Fruit fly (Drosophila melanogaster) whole organism, embryonic: ENCODE measurements around the gene mAcon1.

Experiments used
- Abd-B ChIP-seq: fragments of 200-800 bp; sonication (Bioruptor generic); optimal IDR thresholded peaks from 2 replicates; lab custom pipeline; 2018; ENCODE audit warnings: missing biosample characterization, mild to moderate bottlenecking, missing genetic modification characterization, moderate library complexity
- Adf1 ChIP-seq: fragments of 200-800 bp; sonication (Bioruptor generic); IDR thresholded peaks from 2 replicates; pipeline ENCODE4 v1.3.6; 2022; ENCODE audit warnings: missing biosample characterization, missing genetic modification characterization
- BEAF-32 ChIP-seq: fragments of 200-800 bp; sonication (Bioruptor generic); optimal IDR thresholded peaks from 3 replicates; lab custom pipeline; 2017; ENCODE audit warnings: missing biosample characterization, missing genetic modification characterization, mild to moderate bottlenecking, moderate library complexity, missing genetic modification reagents
- CG10209 ChIP-seq: fragments of 200-800 bp; sonication (Bioruptor generic); optimal IDR thresholded peaks from 3 replicates; lab custom pipeline; 2017; ENCODE audit warnings: missing biosample characterization, mild to moderate bottlenecking, missing genetic modification characterization, missing genetic modification reagents
- CG12659 ChIP-seq: fragments of 200-800 bp; sonication (Bioruptor generic); optimal IDR thresholded peaks from 3 replicates; lab custom pipeline; 2017; ENCODE audit warnings: mild to moderate bottlenecking, missing biosample characterization, missing genetic modification reagents, missing genetic modification characterization
- CG17612 ChIP-seq: fragments of 200-800 bp; sonication (Bioruptor generic); IDR thresholded peaks from 2 replicates; pipeline ENCODE4 v1.3.6; 2022; ENCODE audit warnings: missing biosample characterization, missing genetic modification characterization
- CG30020 ChIP-seq: fragments of 200-800 bp; optimal IDR thresholded peaks from 2 replicates; lab custom pipeline; 2019; ENCODE audit warnings: missing biosample characterization, mild to moderate bottlenecking, missing genetic modification characterization, moderate library complexity
- CG32532 ChIP-seq: fragments of 200-800 bp; sonication (Bioruptor generic); IDR thresholded peaks from 2 replicates; pipeline ENCODE4 v1.3.6; 2022; ENCODE audit warnings: missing biosample characterization, missing genetic modification characterization
- CG32767 ChIP-seq: fragments of 200-800 bp; sonication (Bioruptor generic); IDR thresholded peaks from 2 replicates; pipeline ENCODE4 v1.3.6; 2022; ENCODE audit warnings: missing biosample characterization, missing genetic modification characterization
- CG3838 ChIP-seq: fragments of 200-800 bp; sonication (Bioruptor generic); optimal IDR thresholded peaks from 3 replicates; lab custom pipeline; 2016; ENCODE audit warnings: missing biosample characterization, missing genetic modification characterization
- CG42726 ChIP-seq: fragments of 200-800 bp; sonication (Bioruptor generic); IDR thresholded peaks from 2 replicates; pipeline ENCODE4 v1.3.6; 2022; ENCODE audit warnings: missing biosample characterization, missing genetic modification characterization; ENCODE audit not compliant: partially characterized antibody
- CG4282 ChIP-seq: fragments of 200-800 bp; sonication (Bioruptor generic); optimal IDR thresholded peaks from 2 replicates; lab custom pipeline; 2016; ENCODE audit warnings: missing biosample characterization, missing genetic modification characterization
- CG4424 ChIP-seq: fragments of 200-800 bp; sonication (Bioruptor generic); optimal IDR thresholded peaks from 3 replicates; lab custom pipeline; 2016; ENCODE audit warnings: missing biosample characterization, missing genetic modification characterization
- CG6813 ChIP-seq: fragments of 200-800 bp; sonication (Bioruptor generic); optimal IDR thresholded peaks from 2 replicates; lab custom pipeline; 2017; ENCODE audit warnings: missing biosample characterization, missing genetic modification characterization, mild to moderate bottlenecking, moderate library complexity, missing genetic modification reagents
- CG7786 ChIP-seq: fragments of 200-800 bp; sonication (Bioruptor generic); optimal IDR thresholded peaks from 2 replicates; lab custom pipeline; 2016; ENCODE audit warnings: missing biosample characterization, missing genetic modification characterization
- CG9215 ChIP-seq: fragments of 200-800 bp; sonication (Bioruptor generic); IDR thresholded peaks from 2 replicates; pipeline ENCODE4 v1.3.6; 2022; ENCODE audit warnings: missing biosample characterization, missing genetic modification characterization
- CG9437 ChIP-seq: fragments of 200-800 bp; sonication (Bioruptor generic); optimal IDR thresholded peaks from 2 replicates; lab custom pipeline; 2018; ENCODE audit warnings: missing biosample characterization, mild to moderate bottlenecking, missing genetic modification characterization
- CG9817 ChIP-seq: fragments of 200-800 bp; sonication (Bioruptor generic); optimal IDR thresholded peaks from 2 replicates; lab custom pipeline; 2018; ENCODE audit warnings: missing biosample characterization, mild to moderate bottlenecking, missing genetic modification characterization, moderate library complexity
- CG9932 ChIP-seq: fragments of 200-800 bp; sonication (Bioruptor generic); IDR thresholded peaks from 2 replicates; pipeline ENCODE4 v1.3.6; 2022; ENCODE audit warnings: missing biosample characterization, missing genetic modification characterization
- CHES-1-like ChIP-seq: fragments of 200-800 bp; sonication (Bioruptor generic); optimal IDR thresholded peaks from 2 replicates; lab custom pipeline; 2016; ENCODE audit warnings: missing biosample characterization, missing genetic modification characterization
- Ets65A ChIP-seq: fragments of 200-800 bp; sonication (Bioruptor generic); peaks from one replicate; lab custom pipeline; 2016; ENCODE audit warnings: missing biosample characterization, missing genetic modification characterization
- Lhr ChIP-seq: fragments of 200-800 bp; sonication (Bioruptor generic); optimal IDR thresholded peaks from 3 replicates; lab custom pipeline; 2017; ENCODE audit warnings: mild to moderate bottlenecking, missing biosample characterization, missing genetic modification reagents, missing genetic modification characterization
- Med ChIP-seq: fragments of 200-800 bp; sonication (Bioruptor generic); peaks from one replicate; lab custom pipeline; 2016; ENCODE audit warnings: missing biosample characterization, missing genetic modification characterization, mild to moderate bottlenecking, inconsistent platforms, moderate library complexity
- NfI ChIP-seq: fragments of 200-800 bp; sonication (Bioruptor generic); optimal IDR thresholded peaks from 3 replicates; lab custom pipeline; 2018; ENCODE audit warnings: missing biosample characterization, mild to moderate bottlenecking, missing genetic modification characterization, moderate library complexity
- Opbp ChIP-seq: fragments of 200-800 bp; sonication (Bioruptor generic); IDR thresholded peaks from 3 replicates; pipeline ENCODE4 v1.3.6; 2022; ENCODE audit warnings: missing biosample characterization, missing genetic modification characterization; ENCODE audit not compliant: partially characterized antibody
- Tbp ChIP-seq: fragments of >200 bp; optimal IDR thresholded peaks from 2 replicates; lab custom pipeline; 2018; ENCODE audit warnings: missing biosample characterization, missing genetic modification characterization
- Xbp1 ChIP-seq: fragments of 200-800 bp; sonication (Bioruptor generic); optimal IDR thresholded peaks from 3 replicates; lab custom pipeline; 2016; ENCODE audit warnings: missing biosample characterization, mild to moderate bottlenecking, missing genetic modification characterization
- YL-1 ChIP-seq: fragments of 200-800 bp; sonication (Bioruptor generic); optimal IDR thresholded peaks from 3 replicates; lab custom pipeline; 2017; ENCODE audit warnings: missing biosample characterization, mild to moderate bottlenecking, missing genetic modification characterization
- al ChIP-seq: fragments of 200-800 bp; sonication (Bioruptor generic); IDR thresholded peaks from 2 replicates; pipeline ENCODE4 v1.3.6; 2022; ENCODE audit warnings: missing biosample characterization, missing genetic modification characterization
- ato ChIP-seq: fragments of 200-800 bp; sonication (Bioruptor generic); IDR thresholded peaks from 2 replicates; pipeline ENCODE4 v1.3.6; 2022; ENCODE audit warnings: missing biosample characterization, missing genetic modification characterization; ENCODE audit not compliant: partially characterized antibody
- bbx ChIP-seq: fragments of 200-800 bp; sonication (Bioruptor generic); IDR thresholded peaks from 2 replicates; pipeline ENCODE4 v1.3.6; 2022; ENCODE audit warnings: missing biosample characterization, missing genetic modification characterization; ENCODE audit not compliant: partially characterized antibody
- chn ChIP-seq: fragments of 200-800 bp; sonication (Bioruptor generic); optimal IDR thresholded peaks from 2 replicates; lab custom pipeline; 2016; ENCODE audit warnings: missing biosample characterization, missing genetic modification characterization
- crp ChIP-seq, 2 experiments: fragments of 200-800 bp; sonication (Bioruptor generic); optimal IDR thresholded peaks; 2 replicates in 1 of 2; 3 replicates in 1 of 2; lab custom pipeline; 2017; ENCODE audit warnings: missing biosample characterization in 2 of 2, missing genetic modification characterization in 2 of 2, mild to moderate bottlenecking in 1 of 2, moderate library complexity in 1 of 2
- danr ChIP-seq: fragments of 200-800 bp; sonication (Bioruptor generic); IDR thresholded peaks from 2 replicates; pipeline ENCODE4 v1.3.6; 2022; ENCODE audit warnings: missing biosample characterization, missing genetic modification characterization
- dm ChIP-seq: fragments of 200-800 bp; sonication (Bioruptor generic); optimal IDR thresholded peaks from 3 replicates; lab custom pipeline; 2016; ENCODE audit warnings: missing biosample characterization, missing genetic modification characterization
- grn ChIP-seq: fragments of 200-800 bp; sonication (Bioruptor generic); optimal IDR thresholded peaks from 3 replicates; lab custom pipeline; 2017; ENCODE audit warnings: missing biosample characterization, missing genetic modification characterization
- inv ChIP-seq: fragments of 200-800 bp; sonication (Bioruptor generic); IDR thresholded peaks from 2 replicates; pipeline ENCODE4 v1.3.6; 2022; ENCODE audit warnings: missing biosample characterization, missing genetic modification characterization; ENCODE audit not compliant: partially characterized antibody
- klu ChIP-seq: fragments of 200-800 bp; sonication (Bioruptor generic); IDR thresholded peaks from 2 replicates; pipeline ENCODE4 v1.3.6; 2022; ENCODE audit warnings: missing biosample characterization, missing genetic modification characterization
- knrl ChIP-seq: fragments of 200-800 bp; sonication (Bioruptor generic); IDR thresholded peaks from 3 replicates; pipeline ENCODE4 v1.3.6; 2022; ENCODE audit warnings: missing biosample characterization, missing genetic modification characterization; ENCODE audit not compliant: partially characterized antibody
- lilli ChIP-seq: fragments of 200-800 bp; sonication (Bioruptor generic); optimal IDR thresholded peaks from 3 replicates; lab custom pipeline; 2016; ENCODE audit warnings: missing biosample characterization, missing genetic modification characterization
- mam ChIP-seq: fragments of 200-800 bp; sonication (Bioruptor generic); optimal IDR thresholded peaks from 3 replicates; lab custom pipeline; 2016; ENCODE audit warnings: missing biosample characterization, missing genetic modification characterization
- mld ChIP-seq: fragments of 200-800 bp; sonication (Bioruptor generic); IDR thresholded peaks from 3 replicates; pipeline ENCODE4 v1.3.6; 2022; ENCODE audit warnings: missing biosample characterization, missing genetic modification characterization; ENCODE audit not compliant: partially characterized antibody
- nau ChIP-seq: fragments of 200-800 bp; sonication (Bioruptor generic); optimal IDR thresholded peaks from 3 replicates; lab custom pipeline; 2017; ENCODE audit warnings: missing biosample characterization, mild to moderate bottlenecking, missing genetic modification characterization, missing genetic modification reagents
- nom ChIP-seq: fragments of 200-800 bp; sonication (Bioruptor generic); optimal IDR thresholded peaks from 2 replicates; lab custom pipeline; 2017; ENCODE audit warnings: missing biosample characterization, missing genetic modification characterization, mild to moderate bottlenecking, moderate library complexity, missing genetic modification reagents
- onecut ChIP-seq: fragments of 200-800 bp; sonication (Bioruptor generic); IDR thresholded peaks from 2 replicates; pipeline ENCODE4 v1.3.6; 2022; ENCODE audit warnings: missing biosample characterization, missing genetic modification characterization
- pan ChIP-seq, 4 experiments: fragments of >200 bp in 3 of 4; fragments of 200-800 bp in 1 of 4; sonication (Bioruptor generic) in 1 of 4; optimal IDR thresholded peaks in 3 of 4; IDR thresholded peaks in 1 of 4; 2 replicates each; pipeline versions ENCODE4 v1.3.6 to Lab custom; 2017 to 2022; ENCODE audit warnings: missing biosample characterization in 2 of 4, missing genetic modification characterization in 2 of 4, mixed read lengths in 1 of 4
- sug ChIP-seq: fragments of 200-800 bp; optimal IDR thresholded peaks from 2 replicates; lab custom pipeline; 2019; ENCODE audit warnings: missing biosample characterization, mild to moderate bottlenecking, missing genetic modification characterization, moderate library complexity

mAcon1 gene

DNA sequence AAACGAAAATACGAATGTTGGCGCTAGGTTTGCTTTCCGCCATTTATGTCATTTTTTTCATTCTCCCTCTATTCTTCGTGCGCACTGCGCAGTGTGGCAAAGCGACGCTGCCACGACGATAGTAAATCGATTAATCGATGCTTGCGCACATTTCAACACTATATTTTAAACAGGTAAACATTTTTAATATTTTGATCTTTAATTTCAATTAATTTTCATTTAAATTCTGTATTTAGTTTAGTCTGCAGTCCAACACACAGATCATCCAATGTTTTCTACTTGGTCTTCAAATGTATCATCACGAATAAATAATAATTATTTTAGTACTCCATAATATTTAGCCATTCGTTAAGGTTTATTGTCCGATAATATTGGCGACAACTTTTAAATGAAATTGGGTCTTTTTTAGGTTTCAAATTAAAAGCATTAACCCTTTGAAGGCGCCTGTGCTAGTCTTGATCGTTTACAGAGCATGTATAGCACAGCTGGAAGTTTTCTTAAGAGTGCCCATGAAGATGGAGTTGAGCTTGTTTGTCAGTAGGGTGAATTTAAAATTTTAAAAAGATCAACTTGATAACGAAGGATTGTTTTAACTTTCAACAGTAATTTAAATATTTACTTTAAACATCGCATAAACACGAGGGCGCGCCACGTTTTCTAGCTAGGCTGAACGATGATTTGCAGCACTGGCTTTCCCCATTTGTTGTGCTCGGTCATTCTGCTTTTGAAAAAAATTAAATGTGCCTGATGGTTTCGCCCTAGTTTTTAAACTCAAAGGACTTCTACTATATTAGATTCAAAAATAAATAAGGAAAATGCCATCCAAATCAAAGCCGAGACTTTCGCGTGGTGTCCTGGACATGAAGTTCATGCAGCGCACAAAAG is 12.0 kb upstream of the mAcon1 start, which contains the start of the genes Mpp6 and E2f2 (continued):
- TF ChIP-seq al (GFP tag; lab: Robert Waterston, UW) (peak; percentile 29; the same call in 1 of the 2 replicates), klu (GFP tag; lab: Robert Waterston, UW) (no peak), knrl (GFP tag; lab: Robert Waterston, UW) (peak; percentile 84), CG32767 (no peak), crp (GFP tag; optimal IDR thresholded peaks at IDR 0.05; lab: Kevin White, UChicago) (peak in 1 of 2 experiments; percentile 24), CG30020 (tag; lab: Kevin White, UChicago) (peak; percentile 29), mam (GFP tag; lab: Kevin White, UChicago) (peak; percentile 58), Opbp (GFP tag; lab: Robert Waterston, UW) (peak; percentile 91), CG12659 (GFP tag; lab: Kevin White, UChicago) (peak; percentile 64), CG9437 (peak; percentile 27), pan (optimal IDR thresholded peaks at IDR 0.05; lab: Kevin White, UChicago) (no peak), pan (GFP tag; optimal IDR thresholded peaks at IDR 0.05 in 1 of 2, IDR thresholded peaks at IDR 0.05 in 1 of 2) (peak in 1 of 2 experiments; percentile 48), chn (GFP tag; lab: Kevin White, UChicago) (no peak), Ets65A (GFP tag; lab: Kevin White, UChicago) (peak; percentile 93), Med (GFP tag; lab: Kevin White, UChicago) (peak; percentile 87), CG10209 (GFP tag; lab: Kevin White, UChicago) (peak; percentile 23), sug (tag; lab: Kevin White, UChicago) (peak; percentile 26), CG9215 (GFP tag; lab: Robert Waterston, UW) (no peak), Tbp (GFP tag; lab: Kevin White, UChicago) (peak; percentile 1), mld (GFP tag; lab: Robert Waterston, UW) (peak; percentile 84), NfI (GFP tag; lab: Kevin White, UChicago) (peak; percentile 57), dm (GFP tag; lab: Kevin White, UChicago) (peak; percentile 75), CG32532 (GFP tag; lab: Robert Waterston, UW) (peak; percentile 67; the same call in 1 of the 2 replicates), danr (GFP tag; lab: Robert Waterston, UW) (no peak), CG9932 (GFP tag; lab: Robert Waterston, UW) (peak; percentile 91), inv (GFP tag; lab: Robert Waterston, UW) (peak; percentile 78), CHES-1-like (peak; percentile 6), CG6813 (no peak), CG3838 (GFP tag; lab: Kevin White, UChicago) (no peak), CG9817 (tag; lab: Kevin White, UChicago) (peak; percentile 21), YL-1 (GFP tag; lab: Kevin White, UChicago) (peak; percentile 68), nau (GFP tag; lab: Kevin White, UChicago) (no peak), nom (peak; percentile 11), Abd-B (GFP tag; lab: Kevin White, UChicago) (no peak), CG17612 (GFP tag; lab: Robert Waterston, UW) (peak; percentile 3; the same call in 1 of the 2 replicates), CG4424 (no peak), CG4282 (GFP tag; lab: Kevin White, UChicago) (no peak), Xbp1 (GFP tag; lab: Kevin White, UChicago) (peak; percentile 22), CG7786 (GFP tag; lab: Kevin White, UChicago) (peak; percentile 24), Lhr (GFP tag; lab: Kevin White, UChicago) (peak; percentile 7), ato (GFP tag; lab: Robert Waterston, UW) (peak; percentile 82), lilli (peak; percentile 9), BEAF-32 (GFP tag; lab: Kevin White, UChicago) (peak; percentile 86), grn (GFP tag; lab: Kevin White, UChicago) (no peak), Adf1 (GFP tag; lab: Robert Waterston, UW) (peak; percentile 23; the same call in 1 of the 2 replicates), bbx (GFP tag; lab: Robert Waterston, UW) (peak; percentile 93), CG42726 (GFP tag; lab: Robert Waterston, UW) (peak; percentile 93), onecut (GFP tag; lab: Robert Waterston, UW) (peak; percentile 50)
